Fruit fly (Drosophila melanogaster): Measurements from ENCODE around the gene RpS17.

The RpS17 gene

dm6 chr3L:9423757-9424527 lies 5.7 kb downstream of the RpS17 start:
- TF ChIP-seq CG32121 (GFP tag; IDR thresholded peaks at IDR 0.05) (no peak), EcR (GFP tag; optimal IDR thresholded peaks at IDR 0.05) (no peak), D1 (tag; optimal IDR thresholded peaks at IDR 0.05) (no peak), CG13204 (GFP tag; optimal IDR thresholded peaks at IDR 0.05) (no peak), CG10348 (GFP tag; IDR thresholded peaks at IDR 0.05) (no peak), rn (GFP tag; IDR thresholded peaks at IDR 0.05) (no peak), Pif1A (GFP tag; optimal IDR thresholded peaks at IDR 0.05) (no peak), Snoo (tag; optimal IDR thresholded peaks at IDR 0.05) (no peak), CG8301 (tag; optimal IDR thresholded peaks at IDR 0.05) (no peak), Ets98B (GFP tag; IDR thresholded peaks at IDR 0.05) (no peak)

- TF ChIP-seq Snoo (tag; optimal IDR thresholded peaks at IDR 0.05) (peak; percentile 99), fd96Ca (GFP tag; IDR thresholded peaks at IDR 0.05) (peak; percentile 95), CG34367 (tag; optimal IDR thresholded peaks at IDR 0.05) (peak; percentile 97), CG17806 (tag; optimal IDR thresholded peaks at IDR 0.05) (peak; percentile 99), CG10348 (GFP tag; IDR thresholded peaks at IDR 0.05) (peak; percentile 87), CG14655 (GFP tag; optimal IDR thresholded peaks at IDR 0.05) (peak; percentile 97), CG8301 (tag; optimal IDR thresholded peaks at IDR 0.05) (peak; percentile 97), D1 (tag; optimal IDR thresholded peaks at IDR 0.05) (peak; percentile 98), CG4496 (GFP tag; IDR thresholded peaks at IDR 0.05) (peak; percentile 98), EcR (GFP tag; optimal IDR thresholded peaks at IDR 0.05) (peak; percentile 87), CG8159 (tag; optimal IDR thresholded peaks at IDR 0.05) (peak; percentile 99), rn (GFP tag; IDR thresholded peaks at IDR 0.05) (peak; percentile 95), CG13204 (GFP tag; optimal IDR thresholded peaks at IDR 0.05) (peak; percentile 91), CG32121 (GFP tag; IDR thresholded peaks at IDR 0.05) (peak; percentile 98), CG15710 (tag; optimal IDR thresholded peaks at IDR 0.05) (peak; percentile 98), gl (tag; optimal IDR thresholded peaks at IDR 0.05) (peak; percentile 94), Pif1B (GFP tag; optimal IDR thresholded peaks at IDR 0.05) (peak; percentile 99), Pif1A (GFP tag; optimal IDR thresholded peaks at IDR 0.05) (peak; percentile 99), CG9948 (tag; optimal IDR thresholded peaks at IDR 0.05) (peak; percentile 98), Ets98B (GFP tag; IDR thresholded peaks at IDR 0.05) (peak; percentile 98), CG12605 (GFP tag; IDR thresholded peaks at IDR 0.05) (peak; percentile 98)
Measured at dm6 chr3L:9422636-9423419, 6.8 kb downstream of the RpS17 start, which contains the start of gene aay. aay (plus strand) TSS chr3L:9423253.

- no peak for TF ChIP-seq CG32121 (GFP tag; IDR thresholded peaks at IDR 0.05)
- no peak for TF ChIP-seq Ets98B (GFP tag; IDR thresholded peaks at IDR 0.05)
- TF ChIP-seq CG8159 (tag; optimal IDR thresholded peaks at IDR 0.05) = no peak
- TF ChIP-seq fd96Ca (GFP tag; IDR thresholded peaks at IDR 0.05) = no peak
- TF ChIP-seq CG12605 (GFP tag; IDR thresholded peaks at IDR 0.05) = no peak
- no peak for TF ChIP-seq CG8301 (tag; optimal IDR thresholded peaks at IDR 0.05)
- TF ChIP-seq rn (GFP tag; IDR thresholded peaks at IDR 0.05) = no peak
- TF ChIP-seq CG4496 (GFP tag; IDR thresholded peaks at IDR 0.05) = no peak
- no peak for TF ChIP-seq CG13204 (GFP tag; optimal IDR thresholded peaks at IDR 0.05)
- TF ChIP-seq CG17806 (tag; optimal IDR thresholded peaks at IDR 0.05) = no peak
- no peak for TF ChIP-seq Snoo (tag; optimal IDR thresholded peaks at IDR 0.05)
- TF ChIP-seq gl (tag; optimal IDR thresholded peaks at IDR 0.05) = no peak
- no peak for TF ChIP-seq CG15710 (tag; optimal IDR thresholded peaks at IDR 0.05)
- TF ChIP-seq Pif1A (GFP tag; optimal IDR thresholded peaks at IDR 0.05) = no peak
- TF ChIP-seq CG9948 (tag; optimal IDR thresholded peaks at IDR 0.05) = no peak
- no peak for TF ChIP-seq CG14655 (GFP tag; optimal IDR thresholded peaks at IDR 0.05)
- TF ChIP-seq EcR (GFP tag; optimal IDR thresholded peaks at IDR 0.05) = no peak
Measured at dm6 chr3L:9422135-9422534, 7.5 kb downstream of the RpS17 start.

dm6 chr3L:9421621-9422020 lies 8.0 kb downstream of the RpS17 start:
- TF ChIP-seq CG4496 (GFP tag; IDR thresholded peaks at IDR 0.05) (peak; percentile 6; the same call in 1 of the 3 replicates), rn (GFP tag; IDR thresholded peaks at IDR 0.05) (no peak), CG12605 (GFP tag; IDR thresholded peaks at IDR 0.05) (no peak), EcR (GFP tag; optimal IDR thresholded peaks at IDR 0.05) (peak; percentile 15), Ets98B (GFP tag; IDR thresholded peaks at IDR 0.05) (no peak), CG34367 (tag; optimal IDR thresholded peaks at IDR 0.05) (no peak), CG10348 (GFP tag; IDR thresholded peaks at IDR 0.05) (no peak), CG15710 (tag; optimal IDR thresholded peaks at IDR 0.05) (no peak)

- TF ChIP-seq D1 (tag; optimal IDR thresholded peaks at IDR 0.05) (no peak), Pif1A (GFP tag; optimal IDR thresholded peaks at IDR 0.05) (no peak), CG4496 (GFP tag; IDR thresholded peaks at IDR 0.05) (no peak), rn (GFP tag; IDR thresholded peaks at IDR 0.05) (no peak), CG12605 (GFP tag; IDR thresholded peaks at IDR 0.05) (no peak), CG34367 (tag; optimal IDR thresholded peaks at IDR 0.05) (no peak), CG17806 (tag; optimal IDR thresholded peaks at IDR 0.05) (no peak), EcR (GFP tag; optimal IDR thresholded peaks at IDR 0.05) (no peak), CG10348 (GFP tag; IDR thresholded peaks at IDR 0.05) (no peak), Snoo (tag; optimal IDR thresholded peaks at IDR 0.05) (no peak), CG13204 (GFP tag; optimal IDR thresholded peaks at IDR 0.05) (no peak), CG8159 (tag; optimal IDR thresholded peaks at IDR 0.05) (no peak)
Measured at dm6 chr3L:9420819-9421130, 8.8 kb downstream of the RpS17 start.

Measured in whole organism, pupa.